Fruit fly (Drosophila melanogaster): ENCODE measurements around the gene MED10.

dm6 chr3L:16198920-16199319 lies 33.0 kb upstream of the MED10 start, which contains the start of gene CG33688:
- TF ChIP-seq sug (tag; optimal IDR thresholded peaks at IDR 0.05) (no peak), psq (GFP tag; optimal IDR thresholded peaks at IDR 0.05) (no peak), CG15514 (GFP tag; optimal IDR thresholded peaks at IDR 0.05) (no peak), wor (GFP tag; IDR thresholded peaks at IDR 0.05) (no peak), H15 (GFP tag; IDR thresholded peaks at IDR 0.05) (no peak), CG31441 (GFP tag; IDR thresholded peaks at IDR 0.05) (no peak), CG10462 (GFP tag; optimal IDR thresholded peaks at IDR 0.05) (no peak), CG42726 (GFP tag; IDR thresholded peaks at IDR 0.05; ENCODE audit: partially characterized antibody) (no peak), Abd-B (GFP tag; optimal IDR thresholded peaks at IDR 0.05) (no peak), ash1 (GFP tag; optimal IDR thresholded peaks at IDR 0.05) (no peak), lola (GFP tag; optimal IDR thresholded peaks at IDR 0.05) (no peak), MESR4 (GFP tag; optimal IDR thresholded peaks at IDR 0.05) (no peak)

Measured in whole organism, embryonic.